Fruit fly (Drosophila melanogaster): ENCODE measurements around the gene Vsx2.

DNA sequence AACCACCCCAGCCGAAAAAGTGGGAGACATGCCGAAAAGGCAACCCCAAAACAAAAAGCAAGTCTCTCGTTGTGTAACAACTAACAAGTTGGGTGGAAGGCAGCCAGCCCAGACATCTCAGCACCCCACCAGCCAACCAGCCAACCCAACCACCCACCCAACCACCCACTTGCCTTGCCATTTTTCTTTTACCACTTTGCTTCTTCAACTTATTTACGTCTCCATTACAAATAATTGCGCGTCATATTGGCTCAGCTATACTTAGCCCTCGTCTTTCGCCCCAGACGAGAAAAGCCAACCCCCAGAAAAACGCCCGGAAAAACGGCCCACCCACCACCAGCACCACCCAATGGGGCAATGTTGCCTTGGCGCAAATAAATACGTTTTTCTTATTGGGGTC is 42.3 kb upstream of the Vsx2 start:
- no peak for TF ChIP-seq pan (optimal IDR thresholded peaks at IDR 0.05)
- TF ChIP-seq EcR (GFP tag; optimal IDR thresholded peaks at IDR 0.05) = no peak
- no peak for TF ChIP-seq psq (optimal IDR thresholded peaks at IDR 0.05)
- TF ChIP-seq usp (GFP tag; optimal IDR thresholded peaks at IDR 0.05) = no peak
- no peak for TF ChIP-seq Dll (optimal IDR thresholded peaks at IDR 0.05)

Data from whole organism.